Worm (Caenorhabditis elegans) whole organism, L1 larva: ENCODE measurements around the gene frpr-21.

Experiments
- aly-2 ChIP-seq: fragments of 150-350 bp; optimal IDR thresholded peaks from 2 replicates; lab custom pipeline; 2014; ENCODE audit warnings: missing biosample characterization, missing genetic modification characterization
- ama-1 ChIP-seq: fragments of 150-350 bp; optimal IDR thresholded peaks from 2 replicates; lab custom pipeline; 2014
- blmp-1 ChIP-seq: fragments of 150-350 bp; optimal IDR thresholded peaks from 2 replicates; lab custom pipeline; 2014; ENCODE audit warnings: missing biosample characterization, missing genetic modification characterization
- ceh-88 ChIP-seq: fragments of 200-800 bp; sonication (Bioruptor generic); IDR thresholded peaks from 2 replicates; pipeline ENCODE4 v1.3.6; 2022; ENCODE audit warnings: missing genetic modification characterization, missing compliant biosample characterization
- ceh-90 ChIP-seq: sonication (generic microtip); optimal IDR thresholded peaks from 2 replicates; lab custom pipeline; 2016; ENCODE audit warnings: missing genetic modification characterization, missing compliant biosample characterization
- dpl-1 ChIP-seq, 3 experiments: fragments of 150-350 bp in 2 of 3; sonication (generic microtip) in 1 of 3; optimal IDR thresholded peaks; 2 replicates each; lab custom pipeline; 2014 to 2017; ENCODE audit warnings: missing biosample characterization in 3 of 3, missing genetic modification characterization in 3 of 3, missing genetic modification reagents in 3 of 3
- dsc-1 ChIP-seq: sonication (generic microtip); optimal IDR thresholded peaks from 2 replicates; lab custom pipeline; 2016; ENCODE audit warnings: mild to moderate bottlenecking, missing genetic modification characterization, missing compliant biosample characterization
- efl-1 ChIP-seq, 4 experiments: fragments of 150-350 bp; optimal IDR thresholded peaks in 3 of 4; peaks in 1 of 4; 1 replicate in 1 of 4; 2 replicates in 3 of 4; lab custom pipeline; 2014; ENCODE audit warnings: missing biosample characterization in 2 of 4, missing genetic modification characterization in 2 of 4, missing genetic modification reagents in 2 of 4
- efl-3 ChIP-seq: fragments of 200-800 bp; sonication (Bioruptor generic); optimal IDR thresholded peaks from 2 replicates; lab custom pipeline; 2018; ENCODE audit warnings: mild to moderate bottlenecking, missing genetic modification characterization, missing compliant biosample characterization
- egl-13 ChIP-seq: sonication (generic microtip); optimal IDR thresholded peaks from 2 replicates; lab custom pipeline; 2016; ENCODE audit warnings: missing genotype, missing genetic modification reagents, missing genetic modification characterization, missing compliant biosample characterization
- elt-2 ChIP-seq: sonication (generic microtip); optimal IDR thresholded peaks from 2 replicates; lab custom pipeline; 2016; ENCODE audit warnings: missing genetic modification characterization, mild to moderate bottlenecking, inconsistent platforms, missing compliant biosample characterization, missing genetic modification reagents
- elt-3 ChIP-seq, 6 experiments: fragments of 150-350 bp in 1 of 6; sonication (generic microtip); optimal IDR thresholded peaks; 2 replicates each; lab custom pipeline; 2017 to 2018; ENCODE audit warnings: missing biosample characterization in 6 of 6, missing genetic modification characterization in 6 of 6, inconsistent platforms in 1 of 6
- ets-5 ChIP-seq: fragments of 200-800 bp; sonication (Bioruptor generic); IDR thresholded peaks from 2 replicates; pipeline ENCODE4 v1.3.6; 2022; ENCODE audit warnings: missing genetic modification characterization, missing compliant biosample characterization
- fkh-10 ChIP-seq: sonication (generic microtip); optimal IDR thresholded peaks from 2 replicates; lab custom pipeline; 2017; ENCODE audit warnings: missing biosample characterization, missing genetic modification reagents, missing genetic modification characterization
- fkh-4 ChIP-seq: sonication (generic microtip); optimal IDR thresholded peaks from 2 replicates; lab custom pipeline; 2016; ENCODE audit warnings: missing compliant biosample characterization, missing genetic modification characterization, borderline replicate concordance
- hpl-2 ChIP-seq: fragments of 150-350 bp; optimal IDR thresholded peaks from 2 replicates; lab custom pipeline; 2014; ENCODE audit warnings: missing biosample characterization, missing genetic modification reagents, missing genetic modification characterization
- isw-1 ChIP-seq: fragments of 200-800 bp; sonication (Bioruptor generic); IDR thresholded peaks from 2 replicates; pipeline ENCODE4 v1.3.6; 2022; ENCODE audit warnings: missing genetic modification characterization, missing compliant biosample characterization
- jun-1 ChIP-seq: fragments of 150-350 bp; optimal IDR thresholded peaks from 2 replicates; lab custom pipeline; 2014; ENCODE audit warnings: missing biosample characterization, missing genetic modification reagents, missing genetic modification characterization
- lin-14 ChIP-seq: fragments of 200-800 bp; sonication (Bioruptor generic); optimal IDR thresholded peaks from 2 replicates; lab custom pipeline; 2018; ENCODE audit warnings: mild to moderate bottlenecking, missing genetic modification characterization, moderate library complexity, missing compliant biosample characterization
- lin-15B ChIP-seq: fragments of 150-350 bp; sonication (generic microtip); optimal IDR thresholded peaks from 3 replicates; lab custom pipeline; 2014; ENCODE audit warnings: missing biosample characterization, missing genetic modification characterization
- lin-39 ChIP-seq: fragments of 150-350 bp; optimal IDR thresholded peaks from 2 replicates; lab custom pipeline; 2014; ENCODE audit warnings: missing biosample characterization, missing genetic modification reagents, missing genetic modification characterization
- lir-3 ChIP-seq: sonication (generic microtip); optimal IDR thresholded peaks from 2 replicates; lab custom pipeline; 2016; ENCODE audit warnings: mild to moderate bottlenecking, missing genetic modification characterization, moderate library complexity, missing compliant biosample characterization; ENCODE audit not compliant: poor library complexity
- mdl-1 ChIP-seq, 2 experiments: fragments of 150-350 bp; optimal IDR thresholded peaks; 2 replicates each; lab custom pipeline; 2014 to 2017; ENCODE audit warnings: missing biosample characterization in 2 of 2, missing genetic modification characterization in 2 of 2, inconsistent platforms in 1 of 2
- mep-1 ChIP-seq: fragments of 150-350 bp; optimal IDR thresholded peaks from 2 replicates; lab custom pipeline; 2014; ENCODE audit warnings: missing biosample characterization, missing genetic modification characterization
- nhr-19 ChIP-seq: fragments of 200-800 bp; sonication (Bioruptor generic); conservative IDR thresholded peaks from 2 replicates; pipeline ENCODE4 v1.3.6; 2022; ENCODE audit warnings: missing genetic modification characterization, missing compliant biosample characterization
- nhr-20 ChIP-seq: sonication (generic microtip); optimal IDR thresholded peaks from 2 replicates; lab custom pipeline; 2016; ENCODE audit warnings: mild to moderate bottlenecking, missing genetic modification characterization, missing compliant biosample characterization
- nhr-237 ChIP-seq: fragments of 150-350 bp; optimal IDR thresholded peaks from 2 replicates; lab custom pipeline; 2014; ENCODE audit warnings: missing biosample characterization, missing genetic modification characterization
- nhr-28 ChIP-seq: fragments of 150-350 bp; optimal IDR thresholded peaks from 2 replicates; lab custom pipeline; 2014; ENCODE audit warnings: missing biosample characterization, missing genetic modification characterization
- nhr-71 ChIP-seq: sonication (generic microtip); optimal IDR thresholded peaks from 2 replicates; lab custom pipeline; 2016; ENCODE audit warnings: mild to moderate bottlenecking, missing genetic modification characterization, moderate library complexity, missing compliant biosample characterization
- nhr-77 ChIP-seq: fragments of 150-350 bp; optimal IDR thresholded peaks from 2 replicates; lab custom pipeline; 2014; ENCODE audit warnings: missing biosample characterization, missing genetic modification characterization
- nhr-85 ChIP-seq: sonication (generic microtip); peaks from one replicate; lab custom pipeline; 2016; ENCODE audit warnings: missing genetic modification characterization, inconsistent platforms, missing compliant biosample characterization
- nhr-90 ChIP-seq: sonication (generic microtip); optimal IDR thresholded peaks from 2 replicates; lab custom pipeline; 2016; ENCODE audit warnings: mild to moderate bottlenecking, missing genetic modification characterization, missing compliant biosample characterization; ENCODE audit not compliant: poor library complexity
- pag-3 ChIP-seq: sonication (generic microtip); optimal IDR thresholded peaks from 2 replicates; lab custom pipeline; 2017; ENCODE audit warnings: missing genetic modification characterization, mild to moderate bottlenecking, missing compliant biosample characterization, antibody characterized with exemption, borderline replicate concordance; ENCODE audit not compliant: insufficient read depth
- pqm-1 ChIP-seq: sonication (generic microtip); optimal IDR thresholded peaks from 3 replicates; lab custom pipeline; 2017; ENCODE audit warnings: missing biosample characterization, missing genetic modification characterization
- rnt-1 ChIP-seq: sonication (generic microtip); optimal IDR thresholded peaks from 2 replicates; lab custom pipeline; 2016; ENCODE audit warnings: mild to moderate bottlenecking, missing genetic modification characterization, moderate library complexity, missing compliant biosample characterization
- snu-23 ChIP-seq: sonication (generic microtip); optimal IDR thresholded peaks from 2 replicates; lab custom pipeline; 2016; ENCODE audit warnings: missing genetic modification characterization, missing compliant biosample characterization
- sox-4 ChIP-seq: sonication (generic microtip); optimal IDR thresholded peaks from 2 replicates; lab custom pipeline; 2016; ENCODE audit warnings: missing genetic modification characterization, missing compliant biosample characterization
- sptf-1 ChIP-seq: fragments of 150-350 bp; optimal IDR thresholded peaks from 2 replicates; lab custom pipeline; 2014; ENCODE audit warnings: missing biosample characterization, missing genetic modification characterization
- swsn-7 ChIP-seq: sonication (generic microtip); optimal IDR thresholded peaks from 2 replicates; lab custom pipeline; 2016; ENCODE audit warnings: missing genetic modification characterization, missing compliant biosample characterization
- tbx-2 ChIP-seq: sonication (generic microtip); optimal IDR thresholded peaks from 2 replicates; lab custom pipeline; 2016; ENCODE audit warnings: missing genetic modification characterization, missing compliant biosample characterization
- unc-130 ChIP-seq: fragments of 150-350 bp; optimal IDR thresholded peaks from 2 replicates; lab custom pipeline; 2017; ENCODE audit warnings: missing biosample characterization, missing genetic modification characterization, inconsistent platforms
- unc-30 ChIP-seq: sonication (generic microtip); optimal IDR thresholded peaks from 2 replicates; lab custom pipeline; 2017; ENCODE audit warnings: missing biosample characterization, missing genetic modification characterization
- unc-86 ChIP-seq: sonication (generic microtip); optimal IDR thresholded peaks from 2 replicates; lab custom pipeline; 2016; ENCODE audit warnings: missing genetic modification characterization, missing compliant biosample characterization
- unc-98 ChIP-seq: fragments of 200-800 bp; sonication (Bioruptor generic); IDR thresholded peaks from 2 replicates; pipeline ENCODE4 v1.3.6; 2022; ENCODE audit warnings: missing genetic modification characterization, missing compliant biosample characterization
- vab-15 ChIP-seq: sonication (generic microtip); optimal IDR thresholded peaks from 2 replicates; lab custom pipeline; 2017; ENCODE audit warnings: missing genotype, mild to moderate bottlenecking, missing genetic modification characterization, missing compliant biosample characterization
- zag-1 ChIP-seq: fragments of 150-350 bp; optimal IDR thresholded peaks from 2 replicates; lab custom pipeline; 2014; ENCODE audit warnings: missing biosample characterization, missing genetic modification characterization
- zip-4 ChIP-seq: fragments of 200-800 bp; sonication (Bioruptor generic); optimal IDR thresholded peaks from 2 replicates; lab custom pipeline; 2018; ENCODE audit warnings: mild to moderate bottlenecking, missing genetic modification characterization, moderate library complexity, missing compliant biosample characterization
- ztf-4 ChIP-seq: fragments of 150-350 bp; optimal IDR thresholded peaks from 2 replicates; lab custom pipeline; 2014; ENCODE audit warnings: missing biosample characterization, missing genetic modification characterization

Gene frpr-21

DNA sequence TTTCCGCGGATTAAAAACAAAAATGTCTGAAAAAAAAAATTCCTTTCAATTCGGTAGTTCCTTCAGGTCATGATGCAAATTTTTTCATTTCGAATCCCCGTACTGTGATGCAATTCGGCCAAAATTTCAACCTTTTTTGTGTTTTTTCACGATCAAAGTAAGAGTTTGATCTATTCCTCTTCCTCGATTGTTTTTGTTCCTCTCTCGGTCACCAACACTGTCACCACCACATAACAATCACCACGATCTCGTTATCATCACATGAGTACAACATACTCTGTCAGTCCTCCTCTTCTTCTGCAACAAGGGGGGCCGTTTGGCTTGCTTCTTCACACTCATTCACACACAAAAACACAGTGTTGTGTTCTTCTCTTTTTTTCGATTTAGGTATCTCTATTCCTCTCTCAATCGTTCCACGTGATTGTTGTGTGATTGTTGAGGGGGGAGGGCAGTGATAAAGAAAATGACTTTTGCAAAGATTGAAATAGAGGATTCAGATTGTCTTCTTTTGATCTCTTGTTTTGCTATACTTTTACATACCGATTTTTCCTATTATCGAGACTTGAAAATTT lies 31.5 kb downstream of the frpr-21 start (continued):
- TF ChIP-seq zag-1 (tag; lab: Kevin White, UChicago) (no peak), zip-4 (GFP tag; lab: Kevin White, UChicago) (no peak), ceh-90 (no peak), nhr-28 (no peak), nhr-85 (tag; lab: Kevin White, UChicago) (peak; percentile 79), vab-15 (tag; lab: Kevin White, UChicago) (no peak), pag-3 (tag; lab: Kevin White, UChicago) (peak; percentile 30), mep-1 (tag; lab: Kevin White, UChicago) (peak; percentile 17), nhr-71 (tag; lab: Kevin White, UChicago) (peak; percentile 79), dpl-1 (GFP tag; optimal IDR thresholded peaks at IDR 0.05; lab: Kevin White, UChicago) (peak in 1 of 3 experiments; percentile 19), nhr-237 (tag; lab: Kevin White, UChicago) (no peak), egl-13 (tag; lab: Kevin White, UChicago) (no peak), rnt-1 (peak; percentile 59), lin-39 (tag; lab: Kevin White, UChicago) (no peak), elt-3 (tag; optimal IDR thresholded peaks at IDR 0.05; lab: Kevin White, UChicago) (peak in 3 of 6 experiments; percentile 9 to 86 (median 71)), efl-3 (GFP tag; lab: Kevin White, UChicago) (no peak), hpl-2 (no peak), snu-23 (GFP tag; lab: Kevin White, UChicago) (peak; percentile 68), lir-3 (peak; percentile 2), aly-2 (tag; lab: Kevin White, UChicago) (no peak), unc-130 (tag; lab: Kevin White, UChicago) (peak; percentile 68), blmp-1 (peak; percentile 69), nhr-19 (GFP tag; lab: Robert Waterston, UW) (peak; percentile 63), ceh-88 (GFP tag; lab: Robert Waterston, UW) (no peak)
- TF ChIP-seq, all 84 proteins: peak for 26

DNA sequence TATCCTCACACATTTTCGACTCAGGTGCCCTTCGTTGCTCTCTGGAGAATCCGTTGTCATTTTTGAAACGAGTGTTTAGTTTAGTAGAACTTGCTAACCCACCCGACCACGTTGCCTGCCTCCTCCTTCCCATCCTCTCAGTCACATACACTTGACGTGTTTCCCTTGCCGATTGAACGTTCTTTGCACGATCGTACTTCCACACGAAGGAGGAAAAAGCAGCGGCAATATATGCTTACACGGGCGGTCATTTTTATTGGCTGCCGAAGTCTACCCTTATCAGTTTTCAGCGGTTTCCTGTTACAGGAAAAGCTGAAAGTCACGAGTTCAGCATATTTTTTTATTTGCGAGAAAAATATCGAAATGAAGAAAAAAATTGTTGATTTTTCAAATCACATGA lies 32.1 kb downstream of the frpr-21 start:
- no peak for TF ChIP-seq unc-86 (tag; lab: Kevin White, UChicago)
- TF ChIP-seq fkh-10 (GFP tag; lab: Kevin White, UChicago), result no peak
- peak; percentile 63 for TF ChIP-seq nhr-20 (tag; lab: Kevin White, UChicago)
- TF ChIP-seq mdl-1 (tag; optimal IDR thresholded peaks at IDR 0.05; lab: Kevin White, UChicago), result peak in 1 of 2 experiments; percentile 67
- TF ChIP-seq isw-1 (GFP tag; lab: Robert Waterston, UW), result no peak
- TF ChIP-seq elt-2 (tag; lab: Kevin White, UChicago), result peak; percentile 86
- TF ChIP-seq zag-1 (tag; lab: Kevin White, UChicago), result no peak
- TF ChIP-seq aly-2 (tag; lab: Kevin White, UChicago), result no peak
- peak; percentile 12 for TF ChIP-seq ztf-4
- TF ChIP-seq ama-1 (lab: Kevin White, UChicago), result peak; percentile 54
- TF ChIP-seq dsc-1 (tag; lab: Kevin White, UChicago), result no peak
- TF ChIP-seq pqm-1 (tag; lab: Kevin White, UChicago), result no peak
- TF ChIP-seq fkh-4, result no peak
- TF ChIP-seq lin-15B (tag; lab: Kevin White, UChicago), result no peak
- peak; percentile 22 for TF ChIP-seq tbx-2 (tag; lab: Kevin White, UChicago)
- peak; percentile 4 for TF ChIP-seq unc-130 (tag; lab: Kevin White, UChicago)
- TF ChIP-seq nhr-90 (tag; lab: Kevin White, UChicago), result peak; percentile 12
- no peak for TF ChIP-seq lin-39 (tag; lab: Kevin White, UChicago)
- TF ChIP-seq mep-1 (tag; lab: Kevin White, UChicago), result peak; percentile 48
- peak; percentile 40 for TF ChIP-seq snu-23 (GFP tag; lab: Kevin White, UChicago)
- peak; percentile 55 for TF ChIP-seq nhr-71 (tag; lab: Kevin White, UChicago)
- TF ChIP-seq sox-4 (tag; lab: Kevin White, UChicago), result no peak
- TF ChIP-seq ets-5 (GFP tag; lab: Robert Waterston, UW), result no peak
- no peak for TF ChIP-seq hpl-2
- no peak for TF ChIP-seq elt-3 (tag; optimal IDR thresholded peaks at IDR 0.05; lab: Kevin White, UChicago)
- no peak for TF ChIP-seq efl-1 (optimal IDR thresholded peaks at IDR 0.05; lab: Kevin White, UChicago)
- TF ChIP-seq efl-1 (GFP tag; optimal IDR thresholded peaks at IDR 0.05 in 1 of 2; lab: Kevin White, UChicago), result peak in 1 of 2 experiments; percentile 93
- peak; percentile 51 for TF ChIP-seq jun-1 (tag; lab: Kevin White, UChicago)
- TF ChIP-seq rnt-1, result peak; percentile 38
- peak; percentile 17 for TF ChIP-seq swsn-7 (tag; lab: Kevin White, UChicago)
- TF ChIP-seq nhr-19 (GFP tag; lab: Robert Waterston, UW), result peak; percentile 86
- peak; percentile 0 for TF ChIP-seq nhr-77 (tag; lab: Kevin White, UChicago)
- no peak for TF ChIP-seq sptf-1 (tag; lab: Kevin White, UChicago)
- TF ChIP-seq efl-3 (GFP tag; lab: Kevin White, UChicago), result no peak
- peak; percentile 68 for TF ChIP-seq lin-14 (GFP tag; lab: Kevin White, UChicago)
- no peak for TF ChIP-seq unc-30 (tag; lab: Kevin White, UChicago)
- TF ChIP-seq blmp-1, result peak; percentile 32
- TF ChIP-seq unc-98, result no peak
